Fruit fly (Drosophila melanogaster): ENCODE results near the gene CG32409.

DNA sequence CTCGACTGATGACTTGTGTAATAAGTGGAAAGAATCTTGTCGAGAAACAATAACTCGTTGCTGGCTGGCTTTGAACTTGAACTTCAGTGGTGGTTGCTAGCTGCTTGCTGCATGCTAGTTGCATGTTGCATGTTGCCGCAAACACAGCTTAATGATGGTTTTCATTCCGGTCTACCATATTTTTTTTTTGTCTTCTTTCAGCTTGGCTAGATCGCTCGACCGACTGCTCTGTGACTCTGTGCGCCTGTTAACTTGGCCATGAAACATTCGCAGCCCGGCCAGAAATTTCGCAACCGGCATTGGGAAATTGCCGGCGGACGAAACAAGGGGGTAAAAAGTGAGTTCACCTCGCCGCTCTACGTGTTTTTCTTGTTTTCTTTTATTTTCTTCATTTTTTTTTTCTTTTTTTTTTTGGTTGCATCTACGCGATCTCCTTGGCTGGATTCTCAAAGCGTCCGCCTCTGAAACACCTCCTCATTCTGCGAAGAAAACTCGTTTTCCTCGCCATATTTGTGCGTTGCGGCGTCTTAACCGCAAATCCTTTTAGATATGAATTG, 44.1 kb downstream of the CG32409 start:
- TF ChIP-seq CG5204 (GFP tag; optimal IDR thresholded peaks at IDR 0.05), result no peak
- no peak for TF ChIP-seq CG12768 (GFP tag; optimal IDR thresholded peaks at IDR 0.05)
- no peak for TF ChIP-seq Clk (GFP tag; optimal IDR thresholded peaks at IDR 0.05)
- TF ChIP-seq cnc (optimal IDR thresholded peaks at IDR 0.05), result no peak
- no peak for TF ChIP-seq CG7045 (GFP tag; optimal IDR thresholded peaks at IDR 0.05)
- TF ChIP-seq CG1620 (GFP tag; optimal IDR thresholded peaks at IDR 0.05), result no peak
- no peak for TF ChIP-seq pad (GFP tag; optimal IDR thresholded peaks at IDR 0.05)
- TF ChIP-seq CG14711 (tag; optimal IDR thresholded peaks at IDR 0.05), result no peak
- no peak for TF ChIP-seq CG33017 (tag; optimal IDR thresholded peaks at IDR 0.05)
- no peak for TF ChIP-seq kay (GFP tag; ENCODE audit: borderline replicate concordance)
- TF ChIP-seq CG7101 (tag; optimal IDR thresholded peaks at IDR 0.05), result no peak
- no peak for TF ChIP-seq CG11617 (GFP tag; optimal IDR thresholded peaks at IDR 0.05)
- TF ChIP-seq tj (GFP tag; optimal IDR thresholded peaks at IDR 0.05), result no peak

Measured in whole organism, adult.